Fruit fly (Drosophila melanogaster): ENCODE results near the gene eIF4B.

Gene eIF4B

DNA sequence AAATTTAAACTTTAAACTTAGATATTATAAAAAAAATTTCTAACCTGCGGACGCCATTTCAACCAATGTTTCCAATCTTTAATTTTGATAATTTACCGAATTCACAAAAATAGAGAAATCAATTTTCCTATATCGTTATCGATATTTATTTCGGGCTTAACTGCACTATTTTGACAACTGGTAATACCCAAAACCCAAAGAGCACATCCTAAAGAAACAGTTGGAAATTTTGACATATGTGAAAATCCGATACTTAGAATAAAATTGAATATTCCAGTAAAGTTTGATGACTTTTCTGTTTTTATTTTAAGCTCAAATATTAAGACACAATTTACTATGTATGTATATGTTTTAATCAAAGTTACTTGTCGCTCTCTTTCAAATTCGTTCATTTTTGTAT is at the start of gene eIF4B:
TSS of gene eIF4B (minus strand) at position 125 of the 400 bp plus-strand sequence.
- TF ChIP-seq CG17801 (GFP tag; optimal IDR thresholded peaks at IDR 0.05; ENCODE audit: partially characterized antibody), result no peak

DNA sequence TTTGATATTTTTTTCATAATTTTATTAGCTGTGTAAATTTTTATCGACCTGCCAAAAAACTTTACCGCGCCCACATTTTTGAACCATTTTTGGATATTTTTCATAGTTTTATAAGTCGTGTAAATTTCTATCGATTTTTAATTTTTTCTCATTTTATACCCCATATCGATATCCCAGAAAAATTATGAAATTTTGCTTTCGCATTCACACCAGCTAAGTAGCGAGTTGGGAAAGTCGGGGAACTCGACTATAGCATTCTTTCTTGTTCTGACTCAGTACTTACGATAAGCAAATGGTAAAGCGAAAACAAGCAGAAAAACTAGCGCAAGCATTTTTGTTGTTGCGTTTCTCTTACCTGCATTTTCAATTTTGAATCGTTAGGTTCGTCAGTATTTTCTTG is 2.4 kb upstream of the eIF4B start:
- TF ChIP-seq CG17801 (GFP tag; optimal IDR thresholded peaks at IDR 0.05; ENCODE audit: partially characterized antibody), result no peak

DNA sequence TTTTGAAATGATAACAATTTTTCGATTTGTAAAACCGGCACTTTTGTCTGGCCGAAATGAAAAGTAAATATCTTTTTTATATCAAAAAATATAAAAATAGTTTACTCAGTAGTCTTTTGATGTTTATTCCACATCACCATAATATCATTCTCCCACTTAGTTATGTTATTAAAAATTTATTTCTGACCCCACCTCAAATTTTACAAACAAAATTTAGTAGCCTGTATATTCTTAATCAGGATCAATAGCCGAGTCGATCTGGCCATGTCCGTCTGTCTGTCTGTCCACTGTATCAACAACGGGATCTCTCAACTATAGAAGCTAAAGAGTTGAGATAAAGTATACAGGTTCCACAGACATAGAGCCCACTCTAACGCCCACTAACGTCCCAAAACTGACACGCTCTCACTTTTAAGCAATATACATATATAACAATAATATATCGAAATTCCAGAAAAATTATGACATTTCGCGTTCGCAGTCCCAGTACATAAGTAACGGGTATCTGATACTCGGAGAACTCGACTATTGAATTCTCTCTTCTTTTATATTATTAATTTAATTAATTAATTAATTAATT is 1.3 kb upstream of the eIF4B start:
- no peak for TF ChIP-seq CG17801 (GFP tag; optimal IDR thresholded peaks at IDR 0.05; ENCODE audit: partially characterized antibody)
